Worm (Caenorhabditis elegans) whole organism, L1 larva: ENCODE results near the gene T24B8.3.

ENCODE experiments used
- C16A3.4 ChIP-seq: fragments of 150-350 bp; optimal IDR thresholded peaks from 2 replicates; lab custom pipeline; 2014; ENCODE audit warnings: missing biosample characterization, missing genetic modification characterization
- F16B12.6 ChIP-seq: fragments of 150-350 bp; optimal IDR thresholded peaks from 2 replicates; lab custom pipeline; 2014; ENCODE audit warnings: missing biosample characterization, missing genetic modification characterization
- aha-1 ChIP-seq: fragments of 150-350 bp; optimal IDR thresholded peaks from 2 replicates; lab custom pipeline; 2014; ENCODE audit warnings: missing biosample characterization, missing genetic modification characterization
- alr-1 ChIP-seq: fragments of 200-800 bp; sonication (Bioruptor generic); optimal IDR thresholded peaks from 2 replicates; lab custom pipeline; 2018; ENCODE audit warnings: borderline replicate concordance, mild to moderate bottlenecking, missing genetic modification characterization, missing compliant biosample characterization
- aly-2 ChIP-seq: fragments of 150-350 bp; optimal IDR thresholded peaks from 2 replicates; lab custom pipeline; 2014; ENCODE audit warnings: missing biosample characterization, missing genetic modification characterization
- ama-1 ChIP-seq: fragments of 150-350 bp; optimal IDR thresholded peaks from 2 replicates; lab custom pipeline; 2014
- blmp-1 ChIP-seq: fragments of 150-350 bp; optimal IDR thresholded peaks from 2 replicates; lab custom pipeline; 2014; ENCODE audit warnings: missing biosample characterization, missing genetic modification characterization
- ceh-8 ChIP-seq: fragments of 200-800 bp; sonication (Bioruptor generic); optimal IDR thresholded peaks from 2 replicates; lab custom pipeline; 2018; ENCODE audit warnings: mild to moderate bottlenecking, missing genetic modification characterization, moderate library complexity, missing compliant biosample characterization
- dpl-1 ChIP-seq, 3 experiments: fragments of 150-350 bp in 2 of 3; sonication (generic microtip) in 1 of 3; optimal IDR thresholded peaks; 2 replicates each; lab custom pipeline; 2014 to 2017; ENCODE audit warnings: missing biosample characterization in 3 of 3, missing genetic modification characterization in 3 of 3, missing genetic modification reagents in 3 of 3
- efl-1 ChIP-seq, 4 experiments: fragments of 150-350 bp; optimal IDR thresholded peaks in 3 of 4; peaks in 1 of 4; 1 replicate in 1 of 4; 2 replicates in 3 of 4; lab custom pipeline; 2014; ENCODE audit warnings: missing biosample characterization in 2 of 4, missing genetic modification characterization in 2 of 4, missing genetic modification reagents in 2 of 4
- efl-3 ChIP-seq: fragments of 200-800 bp; sonication (Bioruptor generic); optimal IDR thresholded peaks from 2 replicates; lab custom pipeline; 2018; ENCODE audit warnings: mild to moderate bottlenecking, missing genetic modification characterization, missing compliant biosample characterization
- egl-13 ChIP-seq: sonication (generic microtip); optimal IDR thresholded peaks from 2 replicates; lab custom pipeline; 2016; ENCODE audit warnings: missing genotype, missing genetic modification reagents, missing genetic modification characterization, missing compliant biosample characterization
- elt-2 ChIP-seq: sonication (generic microtip); optimal IDR thresholded peaks from 2 replicates; lab custom pipeline; 2016; ENCODE audit warnings: missing genetic modification characterization, mild to moderate bottlenecking, inconsistent platforms, missing compliant biosample characterization, missing genetic modification reagents
- elt-3 ChIP-seq, 6 experiments: fragments of 150-350 bp in 1 of 6; sonication (generic microtip); optimal IDR thresholded peaks; 2 replicates each; lab custom pipeline; 2017 to 2018; ENCODE audit warnings: missing biosample characterization in 6 of 6, missing genetic modification characterization in 6 of 6, inconsistent platforms in 1 of 6
- fkh-10 ChIP-seq: sonication (generic microtip); optimal IDR thresholded peaks from 2 replicates; lab custom pipeline; 2017; ENCODE audit warnings: missing biosample characterization, missing genetic modification reagents, missing genetic modification characterization
- fkh-4 ChIP-seq: sonication (generic microtip); optimal IDR thresholded peaks from 2 replicates; lab custom pipeline; 2016; ENCODE audit warnings: missing compliant biosample characterization, missing genetic modification characterization, borderline replicate concordance
- fkh-8 ChIP-seq: sonication (generic microtip); optimal IDR thresholded peaks from 2 replicates; lab custom pipeline; 2016; ENCODE audit warnings: mild to moderate bottlenecking, missing genetic modification characterization, missing compliant biosample characterization
- fos-1 ChIP-seq: fragments of 150-350 bp; optimal IDR thresholded peaks from 2 replicates; lab custom pipeline; 2014; ENCODE audit warnings: missing biosample characterization, missing genetic modification characterization
- grh-1 ChIP-seq: fragments of 200-800 bp; sonication (Bioruptor generic); IDR thresholded peaks from 2 replicates; pipeline ENCODE4 v1.3.6; 2022; ENCODE audit warnings: missing genetic modification reagents, missing genetic modification characterization, missing compliant biosample characterization
- hlh-17 ChIP-seq: fragments of 200-800 bp; sonication (Bioruptor generic); optimal IDR thresholded peaks from 2 replicates; lab custom pipeline; 2018; ENCODE audit warnings: missing genetic modification characterization, mild to moderate bottlenecking, missing compliant biosample characterization, moderate library complexity, borderline replicate concordance
- isw-1 ChIP-seq: fragments of 200-800 bp; sonication (Bioruptor generic); IDR thresholded peaks from 2 replicates; pipeline ENCODE4 v1.3.6; 2022; ENCODE audit warnings: missing genetic modification characterization, missing compliant biosample characterization
- lin-14 ChIP-seq: fragments of 200-800 bp; sonication (Bioruptor generic); optimal IDR thresholded peaks from 2 replicates; lab custom pipeline; 2018; ENCODE audit warnings: mild to moderate bottlenecking, missing genetic modification characterization, moderate library complexity, missing compliant biosample characterization
- lin-35 ChIP-seq, 2 experiments: fragments of 150-350 bp; optimal IDR thresholded peaks; 2 replicates each; lab custom pipeline; 2014; ENCODE audit warnings: missing biosample characterization in 2 of 2, missing genetic modification characterization in 2 of 2, missing genetic modification reagents in 2 of 2
- lin-39 ChIP-seq: fragments of 150-350 bp; optimal IDR thresholded peaks from 2 replicates; lab custom pipeline; 2014; ENCODE audit warnings: missing biosample characterization, missing genetic modification reagents, missing genetic modification characterization
- lsy-2 ChIP-seq, 2 experiments: fragments of 150-350 bp; optimal IDR thresholded peaks; 2 replicates each; lab custom pipeline; 2014; ENCODE audit warnings: missing biosample characterization in 2 of 2, missing genetic modification characterization in 2 of 2
- mab-9 ChIP-seq: fragments of 200-800 bp; sonication (Bioruptor generic); IDR thresholded peaks from 2 replicates; pipeline ENCODE4 v1.3.6; 2022; ENCODE audit warnings: missing genetic modification reagents, missing genetic modification characterization, missing compliant biosample characterization
- mef-2 ChIP-seq: fragments of 150-350 bp; optimal IDR thresholded peaks from 2 replicates; lab custom pipeline; 2014; ENCODE audit warnings: missing biosample characterization, missing genetic modification characterization
- mep-1 ChIP-seq: fragments of 150-350 bp; optimal IDR thresholded peaks from 2 replicates; lab custom pipeline; 2014; ENCODE audit warnings: missing biosample characterization, missing genetic modification characterization
- nhr-11 ChIP-seq: fragments of 150-350 bp; optimal IDR thresholded peaks from 2 replicates; lab custom pipeline; 2014; ENCODE audit warnings: missing biosample characterization, missing genetic modification characterization
- nhr-20 ChIP-seq: sonication (generic microtip); optimal IDR thresholded peaks from 2 replicates; lab custom pipeline; 2016; ENCODE audit warnings: mild to moderate bottlenecking, missing genetic modification characterization, missing compliant biosample characterization
- nhr-237 ChIP-seq: fragments of 150-350 bp; optimal IDR thresholded peaks from 2 replicates; lab custom pipeline; 2014; ENCODE audit warnings: missing biosample characterization, missing genetic modification characterization
- nhr-28 ChIP-seq: fragments of 150-350 bp; optimal IDR thresholded peaks from 2 replicates; lab custom pipeline; 2014; ENCODE audit warnings: missing biosample characterization, missing genetic modification characterization
- nhr-47 ChIP-seq: sonication (generic microtip); optimal IDR thresholded peaks from 2 replicates; lab custom pipeline; 2016; ENCODE audit warnings: mild to moderate bottlenecking, missing genetic modification characterization, moderate library complexity, missing compliant biosample characterization
- nhr-71 ChIP-seq: sonication (generic microtip); optimal IDR thresholded peaks from 2 replicates; lab custom pipeline; 2016; ENCODE audit warnings: mild to moderate bottlenecking, missing genetic modification characterization, moderate library complexity, missing compliant biosample characterization
- nhr-76 ChIP-seq: sonication (generic microtip); optimal IDR thresholded peaks from 2 replicates; lab custom pipeline; 2017; ENCODE audit warnings: missing biosample characterization, missing genetic modification characterization
- nhr-85 ChIP-seq: sonication (generic microtip); peaks from one replicate; lab custom pipeline; 2016; ENCODE audit warnings: missing genetic modification characterization, inconsistent platforms, missing compliant biosample characterization
- nhr-90 ChIP-seq: sonication (generic microtip); optimal IDR thresholded peaks from 2 replicates; lab custom pipeline; 2016; ENCODE audit warnings: mild to moderate bottlenecking, missing genetic modification characterization, missing compliant biosample characterization; ENCODE audit not compliant: poor library complexity
- pag-3 ChIP-seq: sonication (generic microtip); optimal IDR thresholded peaks from 2 replicates; lab custom pipeline; 2017; ENCODE audit warnings: missing genetic modification characterization, mild to moderate bottlenecking, missing compliant biosample characterization, antibody characterized with exemption, borderline replicate concordance; ENCODE audit not compliant: insufficient read depth
- pax-3 ChIP-seq: fragments of 200-800 bp; sonication (Bioruptor generic); optimal IDR thresholded peaks from 2 replicates; lab custom pipeline; 2018; ENCODE audit warnings: mild to moderate bottlenecking, missing genetic modification characterization, moderate library complexity, missing compliant biosample characterization
- rnt-1 ChIP-seq: sonication (generic microtip); optimal IDR thresholded peaks from 2 replicates; lab custom pipeline; 2016; ENCODE audit warnings: mild to moderate bottlenecking, missing genetic modification characterization, moderate library complexity, missing compliant biosample characterization
- skn-1 ChIP-seq: fragments of 150-350 bp; optimal IDR thresholded peaks from 2 replicates; lab custom pipeline; 2014; ENCODE audit warnings: missing biosample characterization, missing genetic modification characterization
- snu-23 ChIP-seq: sonication (generic microtip); optimal IDR thresholded peaks from 2 replicates; lab custom pipeline; 2016; ENCODE audit warnings: missing genetic modification characterization, missing compliant biosample characterization
- sup-37 ChIP-seq: fragments of 200-800 bp; sonication (Bioruptor generic); optimal IDR thresholded peaks from 2 replicates; lab custom pipeline; 2018; ENCODE audit warnings: mild to moderate bottlenecking, missing genetic modification characterization, missing compliant biosample characterization
- swsn-7 ChIP-seq: sonication (generic microtip); optimal IDR thresholded peaks from 2 replicates; lab custom pipeline; 2016; ENCODE audit warnings: missing genetic modification characterization, missing compliant biosample characterization
- tbx-2 ChIP-seq: sonication (generic microtip); optimal IDR thresholded peaks from 2 replicates; lab custom pipeline; 2016; ENCODE audit warnings: missing genetic modification characterization, missing compliant biosample characterization
- tlp-1 ChIP-seq: fragments of 150-350 bp; optimal IDR thresholded peaks from 2 replicates; lab custom pipeline; 2014; ENCODE audit warnings: missing biosample characterization, missing genetic modification characterization
- unc-86 ChIP-seq: sonication (generic microtip); optimal IDR thresholded peaks from 2 replicates; lab custom pipeline; 2016; ENCODE audit warnings: missing genetic modification characterization, missing compliant biosample characterization
- unc-98 ChIP-seq: fragments of 200-800 bp; sonication (Bioruptor generic); IDR thresholded peaks from 2 replicates; pipeline ENCODE4 v1.3.6; 2022; ENCODE audit warnings: missing genetic modification characterization, missing compliant biosample characterization
- ztf-4 ChIP-seq: fragments of 150-350 bp; optimal IDR thresholded peaks from 2 replicates; lab custom pipeline; 2014; ENCODE audit warnings: missing biosample characterization, missing genetic modification characterization

The T24B8.3 gene

ce11 chrII:9108443-9108842 is 47.5 kb upstream of the T24B8.3 start, which contains the start of gene dnj-23:
Gene dnj-23 (minus strand): TSS chrII:9108600.
- TF ChIP-seq nhr-11 (tag; lab: Kevin White, UChicago), result no peak
- TF ChIP-seq blmp-1 (tag; lab: Kevin White, UChicago), result peak; percentile 26
- no peak for TF ChIP-seq nhr-237 (tag; lab: Kevin White, UChicago)
- TF ChIP-seq elt-2 (tag; lab: Kevin White, UChicago), result no peak
- TF ChIP-seq lin-14 (GFP tag; lab: Kevin White, UChicago), result peak; percentile 4
- peak; percentile 85 to 95 for TF ChIP-seq lin-35 (GFP tag; optimal IDR thresholded peaks at IDR 0.05; lab: Kevin White, UChicago)
- no peak for TF ChIP-seq nhr-90 (tag; lab: Kevin White, UChicago)
- no peak for TF ChIP-seq unc-86 (tag; lab: Kevin White, UChicago)
- no peak for TF ChIP-seq C16A3.4 (tag; lab: Kevin White, UChicago)
- no peak for TF ChIP-seq fkh-8 (tag; lab: Kevin White, UChicago)
- TF ChIP-seq fkh-10 (GFP tag; lab: Kevin White, UChicago), result no peak
- no peak for TF ChIP-seq nhr-28 (tag; lab: Kevin White, UChicago)
- no peak for TF ChIP-seq mab-9 (GFP tag; lab: Robert Waterston, UW)
- no peak for TF ChIP-seq ama-1 (lab: Kevin White, UChicago)
- TF ChIP-seq egl-13 (tag; lab: Kevin White, UChicago), result no peak
- TF ChIP-seq nhr-85 (tag; lab: Kevin White, UChicago), result no peak
- no peak for TF ChIP-seq nhr-76 (tag; lab: Kevin White, UChicago)
- no peak for TF ChIP-seq swsn-7 (tag; lab: Kevin White, UChicago)
- peak; percentile 42 for TF ChIP-seq nhr-20 (tag; lab: Kevin White, UChicago)
- TF ChIP-seq sup-37 (GFP tag; lab: Kevin White, UChicago), result no peak
- TF ChIP-seq unc-98 (GFP tag; lab: Robert Waterston, UW), result no peak
- TF ChIP-seq tlp-1 (tag; lab: Kevin White, UChicago), result no peak
- peak; percentile 8 for TF ChIP-seq snu-23
- TF ChIP-seq nhr-71 (tag; lab: Kevin White, UChicago), result peak; percentile 29
- TF ChIP-seq aly-2 (tag; lab: Kevin White, UChicago), result no peak
- peak; percentile 68 to 87 (median 83) for TF ChIP-seq dpl-1 (GFP tag; optimal IDR thresholded peaks at IDR 0.05; lab: Kevin White, UChicago)
- no peak for TF ChIP-seq isw-1
- no peak for TF ChIP-seq ceh-8 (GFP tag; lab: Kevin White, UChicago)
- TF ChIP-seq nhr-47 (tag; lab: Kevin White, UChicago), result peak; percentile 5
- no peak for TF ChIP-seq mef-2
- no peak for TF ChIP-seq lin-39 (tag; lab: Kevin White, UChicago)
- no peak for TF ChIP-seq fkh-4
- no peak for TF ChIP-seq ztf-4 (tag; lab: Kevin White, UChicago)
- TF ChIP-seq rnt-1 (tag; lab: Kevin White, UChicago), result peak; percentile 18
- no peak for TF ChIP-seq F16B12.6 (tag; lab: Kevin White, UChicago)
- TF ChIP-seq efl-3, result no peak
- no peak for TF ChIP-seq grh-1 (GFP tag; lab: Robert Waterston, UW)
- TF ChIP-seq hlh-17 (GFP tag; lab: Kevin White, UChicago), result no peak
- TF ChIP-seq pag-3 (tag; lab: Kevin White, UChicago), result no peak
- TF ChIP-seq mep-1 (tag; lab: Kevin White, UChicago), result peak; percentile 35
- TF ChIP-seq tbx-2 (tag; lab: Kevin White, UChicago), result no peak
- no peak for TF ChIP-seq fos-1 (tag; lab: Kevin White, UChicago)
- no peak for TF ChIP-seq elt-3 (tag; optimal IDR thresholded peaks at IDR 0.05; lab: Kevin White, UChicago)
- no peak for TF ChIP-seq aha-1 (tag; lab: Kevin White, UChicago)
- TF ChIP-seq lsy-2 (tag; optimal IDR thresholded peaks at IDR 0.05; lab: Kevin White, UChicago), result peak; percentile 9 to 65
- no peak for TF ChIP-seq alr-1 (tag; lab: Kevin White, UChicago)
- TF ChIP-seq skn-1 (tag; lab: Kevin White, UChicago), result peak; percentile 59
- TF ChIP-seq efl-1 (optimal IDR thresholded peaks at IDR 0.05; lab: Kevin White, UChicago), result peak; percentile 26 to 85
- peak; percentile 88 to 98 for TF ChIP-seq efl-1 (GFP tag; optimal IDR thresholded peaks at IDR 0.05 in 1 of 2; lab: Kevin White, UChicago)
- TF ChIP-seq pax-3 (tag; lab: Kevin White, UChicago), result no peak
- TF ChIP-seq, all 84 proteins: peak for 13
